Fruit fly (Drosophila melanogaster) Kc167 (cell line): Measurements from ENCODE around the gene CG9166.

Experiments
- h ChIP-seq: fragments of >200 bp; optimal IDR thresholded peaks from 3 replicates; lab custom pipeline; 2018; ENCODE audit warnings: missing external identifiers
- insv ChIP-seq: fragments of >200 bp; optimal IDR thresholded peaks from 3 replicates; lab custom pipeline; 2018; ENCODE audit warnings: missing external identifiers
- psq ChIP-seq: fragments of >200 bp; optimal IDR thresholded peaks from 2 replicates; lab custom pipeline; 2017; ENCODE audit warnings: missing external identifiers
- ttk ChIP-seq: sonication (Bioruptor generic); optimal IDR thresholded peaks from 2 replicates; lab custom pipeline; 2017; ENCODE audit warnings: missing external identifiers

dm6 chr3L:1348248-1348647, 2.7 kb upstream of the CG9166 start:
- TF ChIP-seq insv (no peak), h (lab: Kevin White, UChicago) (no peak), ttk (no peak), psq (no peak)
